Worm (Caenorhabditis elegans) whole organism, L3 larva: ENCODE measurements around the gene faah-2.

Source experiments
- aly-2 ChIP-seq: fragments of 150-350 bp; optimal IDR thresholded peaks from 2 replicates; lab custom pipeline; 2014; ENCODE audit warnings: missing biosample characterization, missing genetic modification characterization
- ceh-16 ChIP-seq: sonication (generic microtip); optimal IDR thresholded peaks from 2 replicates; lab custom pipeline; 2017; ENCODE audit warnings: missing biosample characterization, missing genetic modification characterization
- ceh-28 ChIP-seq: fragments of 150-350 bp; optimal IDR thresholded peaks from 2 replicates; lab custom pipeline; 2014; ENCODE audit warnings: missing biosample characterization, missing genetic modification reagents, missing genetic modification characterization
- daf-12 ChIP-seq: fragments of 150-350 bp; optimal IDR thresholded peaks from 2 replicates; lab custom pipeline; 2014; ENCODE audit warnings: missing biosample characterization, missing genetic modification reagents, missing genetic modification characterization
- egl-27 ChIP-seq: sonication (generic microtip); optimal IDR thresholded peaks from 4 replicates; lab custom pipeline; 2017; ENCODE audit warnings: missing biosample characterization, missing genetic modification reagents, missing genetic modification characterization
- egl-5 ChIP-seq: fragments of 150-350 bp; optimal IDR thresholded peaks from 2 replicates; lab custom pipeline; 2017; ENCODE audit warnings: missing biosample characterization, missing genetic modification reagents, missing genetic modification characterization, inconsistent platforms
- elt-1 ChIP-seq: fragments of 150-350 bp; optimal IDR thresholded peaks from 2 replicates; lab custom pipeline; 2014; ENCODE audit warnings: missing biosample characterization, missing genetic modification characterization
- elt-2 ChIP-seq: sonication (generic microtip); optimal IDR thresholded peaks from 2 replicates; lab custom pipeline; 2016; ENCODE audit warnings: missing genetic modification reagents, mild to moderate bottlenecking, missing genetic modification characterization, missing compliant biosample characterization
- elt-3 ChIP-seq, 3 experiments: fragments of 150-350 bp in 1 of 3; sonication (generic microtip) in 2 of 3; optimal IDR thresholded peaks; 2 replicates in 2 of 3; 4 replicates in 1 of 3; lab custom pipeline; 2014 to 2017; ENCODE audit warnings: missing biosample characterization in 3 of 3, missing genetic modification characterization in 3 of 3
- eor-1 ChIP-seq, 2 experiments: fragments of 150-350 bp; optimal IDR thresholded peaks; 2 replicates each; lab custom pipeline; 2014 to 2018; ENCODE audit warnings: missing biosample characterization in 2 of 2, missing genetic modification characterization in 2 of 2
- fkh-2 ChIP-seq: fragments of 150-350 bp; optimal IDR thresholded peaks from 2 replicates; lab custom pipeline; 2014; ENCODE audit warnings: missing biosample characterization, missing genetic modification reagents, missing genetic modification characterization
- fos-1 ChIP-seq: fragments of 150-350 bp; optimal IDR thresholded peaks from 2 replicates; lab custom pipeline; 2014; ENCODE audit warnings: missing biosample characterization, missing genetic modification characterization
- jun-1 ChIP-seq: fragments of 150-350 bp; optimal IDR thresholded peaks from 2 replicates; lab custom pipeline; 2014; ENCODE audit warnings: missing biosample characterization, missing genetic modification reagents, missing genetic modification characterization
- lin-39 ChIP-seq: fragments of 150-350 bp; optimal IDR thresholded peaks from 2 replicates; lab custom pipeline; 2018; ENCODE audit warnings: missing biosample characterization, missing genetic modification reagents, missing genetic modification characterization
- mdl-1 ChIP-seq: fragments of 150-350 bp; optimal IDR thresholded peaks from 2 replicates; lab custom pipeline; 2014; ENCODE audit warnings: missing biosample characterization, missing genetic modification characterization
- mml-1 ChIP-seq: fragments of 150-350 bp; sonication (generic microtip); optimal IDR thresholded peaks from 3 replicates; lab custom pipeline; 2014; ENCODE audit warnings: missing biosample characterization, missing genetic modification characterization
- nhr-11 ChIP-seq: fragments of 150-350 bp; optimal IDR thresholded peaks from 2 replicates; lab custom pipeline; 2014; ENCODE audit warnings: missing biosample characterization, missing genetic modification characterization
- nhr-12 ChIP-seq: fragments of 150-350 bp; optimal IDR thresholded peaks from 2 replicates; lab custom pipeline; 2014; ENCODE audit warnings: missing biosample characterization, missing genetic modification characterization
- nhr-23 ChIP-seq: fragments of 150-350 bp; optimal IDR thresholded peaks from 2 replicates; lab custom pipeline; 2014; ENCODE audit warnings: missing biosample characterization, missing genetic modification reagents, missing genetic modification characterization
- nhr-237 ChIP-seq: fragments of 150-350 bp; optimal IDR thresholded peaks from 2 replicates; lab custom pipeline; 2014; ENCODE audit warnings: missing biosample characterization, missing genetic modification characterization
- nhr-25 ChIP-seq: sonication (generic microtip); optimal IDR thresholded peaks from 2 replicates; lab custom pipeline; 2017; ENCODE audit warnings: missing biosample characterization, missing genetic modification characterization
- nhr-28 ChIP-seq: fragments of 150-350 bp; optimal IDR thresholded peaks from 2 replicates; lab custom pipeline; 2014; ENCODE audit warnings: missing biosample characterization, missing genetic modification characterization
- nhr-43 ChIP-seq: sonication (generic microtip); optimal IDR thresholded peaks from 2 replicates; lab custom pipeline; 2016; ENCODE audit warnings: mild to moderate bottlenecking, missing genetic modification characterization, missing compliant biosample characterization; ENCODE audit not compliant: poor library complexity, severe bottlenecking
- nhr-67 ChIP-seq: fragments of 150-350 bp; optimal IDR thresholded peaks from 2 replicates; lab custom pipeline; 2014; ENCODE audit warnings: missing biosample characterization, missing genetic modification characterization
- nhr-77 ChIP-seq: fragments of 150-350 bp; optimal IDR thresholded peaks from 2 replicates; lab custom pipeline; 2014; ENCODE audit warnings: missing biosample characterization, missing genetic modification characterization
- pha-4 ChIP-seq: fragments of 150-350 bp; optimal IDR thresholded peaks from 2 replicates; lab custom pipeline; 2014; ENCODE audit warnings: missing biosample characterization, missing genetic modification reagents, missing genetic modification characterization
- pqm-1 ChIP-seq: fragments of 150-350 bp; optimal IDR thresholded peaks from 2 replicates; lab custom pipeline; 2017; ENCODE audit warnings: missing biosample characterization, missing genetic modification characterization, inconsistent platforms
- sea-2 ChIP-seq: fragments of 150-350 bp; sonication (generic microtip); optimal IDR thresholded peaks from 4 replicates; lab custom pipeline; 2014; ENCODE audit warnings: missing biosample characterization, missing genetic modification reagents, missing genetic modification characterization
- skn-1 ChIP-seq: fragments of 150-350 bp; optimal IDR thresholded peaks from 2 replicates; lab custom pipeline; 2014; ENCODE audit warnings: missing biosample characterization, missing genetic modification characterization
- snpc-4 ChIP-seq: fragments of 150-350 bp; optimal IDR thresholded peaks from 2 replicates; lab custom pipeline; 2014; ENCODE audit warnings: missing biosample characterization, missing genetic modification characterization
- tbx-2 ChIP-seq: sonication (generic microtip); optimal IDR thresholded peaks from 2 replicates; lab custom pipeline; 2016; ENCODE audit warnings: mild to moderate bottlenecking, missing genetic modification characterization, missing compliant biosample characterization
- unc-39 ChIP-seq: sonication (generic microtip); optimal IDR thresholded peaks from 4 replicates; lab custom pipeline; 2017; ENCODE audit warnings: missing biosample characterization, missing genetic modification characterization
- unc-62 ChIP-seq: fragments of 150-350 bp; sonication (generic microtip); optimal IDR thresholded peaks from 4 replicates; lab custom pipeline; 2014; ENCODE audit warnings: missing biosample characterization, missing genetic modification reagents, missing genetic modification characterization
- zag-1 ChIP-seq: fragments of 150-350 bp; optimal IDR thresholded peaks from 2 replicates; lab custom pipeline; 2014; ENCODE audit warnings: missing biosample characterization, missing genetic modification characterization
- ztf-4 ChIP-seq: fragments of 150-350 bp; optimal IDR thresholded peaks from 2 replicates; lab custom pipeline; 2014; ENCODE audit warnings: missing biosample characterization, missing genetic modification characterization

The faah-2 gene

ce11 chrIV:8165950-8166349 lies 13.7 kb downstream of the faah-2 start, which contains the start of gene B0218.7:
Gene B0218.7, minus strand, starts transcription at chrIV:8166050.
- no peak for TF ChIP-seq unc-39 (tag; lab: Kevin White, UChicago)
- TF ChIP-seq aly-2 (tag; lab: Kevin White, UChicago), result no peak
- no peak for TF ChIP-seq mml-1
- no peak for TF ChIP-seq zag-1 (tag; lab: Kevin White, UChicago)
- TF ChIP-seq unc-62 (GFP tag; lab: Kevin White, UChicago), result no peak
- no peak for TF ChIP-seq jun-1 (tag; lab: Kevin White, UChicago)
- no peak for TF ChIP-seq fkh-2
- no peak for TF ChIP-seq eor-1 (tag; optimal IDR thresholded peaks at IDR 0.05; lab: Kevin White, UChicago)
- no peak for TF ChIP-seq ceh-16
- TF ChIP-seq nhr-67, result no peak
- TF ChIP-seq daf-12 (tag; lab: Kevin White, UChicago), result no peak
- no peak for TF ChIP-seq nhr-11 (tag; lab: Kevin White, UChicago)
- TF ChIP-seq elt-3 (tag; optimal IDR thresholded peaks at IDR 0.05; lab: Kevin White, UChicago), result no peak
- TF ChIP-seq lin-39 (tag; lab: Kevin White, UChicago), result no peak
- TF ChIP-seq pha-4 (tag; lab: Kevin White, UChicago), result no peak
- no peak for TF ChIP-seq nhr-12 (tag; lab: Kevin White, UChicago)
- TF ChIP-seq nhr-237 (tag; lab: Kevin White, UChicago), result no peak
- no peak for TF ChIP-seq ztf-4 (tag; lab: Kevin White, UChicago)
- no peak for TF ChIP-seq mdl-1 (tag; lab: Kevin White, UChicago)

- TF ChIP-seq fkh-2 (no peak), pha-4 (tag; lab: Kevin White, UChicago) (no peak), eor-1 (tag; optimal IDR thresholded peaks at IDR 0.05; lab: Kevin White, UChicago) (no peak), pqm-1 (tag; lab: Kevin White, UChicago) (no peak), zag-1 (tag; lab: Kevin White, UChicago) (no peak), elt-2 (tag; lab: Kevin White, UChicago) (peak; percentile 23), egl-5 (tag; lab: Kevin White, UChicago) (no peak), nhr-28 (tag; lab: Kevin White, UChicago) (no peak)
Measured at ce11 chrIV:8168660-8169059, 16.4 kb downstream of the faah-2 start, which contains the start of gene clec-52. Gene clec-52, minus strand, starts transcription at chrIV:8168760.

ce11 chrIV:8169674-8170073 lies 17.4 kb downstream of the faah-2 start, which contains the start of gene C07G1.15:
Gene C07G1.15, plus strand, starts transcription at chrIV:8169974.
- no peak for TF ChIP-seq nhr-43 (tag; lab: Kevin White, UChicago)
- TF ChIP-seq skn-1 (tag; lab: Kevin White, UChicago), result no peak

- TF ChIP-seq nhr-25 (tag; lab: Kevin White, UChicago) (peak; percentile 79), nhr-23 (tag; lab: Kevin White, UChicago) (peak; percentile 90), unc-39 (tag; lab: Kevin White, UChicago) (no peak), pha-4 (tag; lab: Kevin White, UChicago) (peak; percentile 89), sea-2 (no peak), fkh-2 (no peak), ceh-28 (tag; lab: Kevin White, UChicago) (peak; percentile 62), nhr-12 (tag; lab: Kevin White, UChicago) (no peak), lin-39 (tag; lab: Kevin White, UChicago) (no peak), nhr-43 (tag; lab: Kevin White, UChicago) (no peak), zag-1 (tag; lab: Kevin White, UChicago) (no peak)
Measured at ce11 chrIV:8170264-8170663, 18.0 kb downstream of the faah-2 start.

ce11 chrIV:8171376-8171775 lies 19.1 kb downstream of the faah-2 start:
- TF ChIP-seq fkh-2 (no peak), nhr-11 (tag; lab: Kevin White, UChicago) (no peak), zag-1 (tag; lab: Kevin White, UChicago) (no peak), egl-27 (no peak), nhr-25 (tag; lab: Kevin White, UChicago) (peak; percentile 21)

ce11 chrIV:8173610-8174009 lies 21.4 kb downstream of the faah-2 start:
- TF ChIP-seq nhr-25 (tag; lab: Kevin White, UChicago) (no peak), unc-62 (GFP tag; lab: Kevin White, UChicago) (no peak), ceh-16 (no peak), fos-1 (tag; lab: Kevin White, UChicago) (no peak), skn-1 (tag; lab: Kevin White, UChicago) (no peak), snpc-4 (tag; lab: Kevin White, UChicago) (no peak), nhr-23 (tag; lab: Kevin White, UChicago) (no peak), tbx-2 (tag; lab: Kevin White, UChicago) (no peak), nhr-77 (tag; lab: Kevin White, UChicago) (no peak), unc-39 (tag; lab: Kevin White, UChicago) (no peak), egl-5 (tag; lab: Kevin White, UChicago) (no peak), mdl-1 (tag; lab: Kevin White, UChicago) (no peak), elt-1 (tag; lab: Kevin White, UChicago) (no peak)
